Fruit fly (Drosophila melanogaster): Measurements from ENCODE around the gene fwd.

- no peak for TF ChIP-seq CG8478 (optimal IDR thresholded peaks at IDR 0.05)
- TF ChIP-seq pan (optimal IDR thresholded peaks at IDR 0.05) = no peak
- no peak for TF ChIP-seq Dll (optimal IDR thresholded peaks at IDR 0.05)
Measured at dm6 chr3L:339072-339471, 19.4 kb upstream of the fwd start.
